Worm (Caenorhabditis elegans): ENCODE results near the gene str-35.

str-35 gene

DNA sequence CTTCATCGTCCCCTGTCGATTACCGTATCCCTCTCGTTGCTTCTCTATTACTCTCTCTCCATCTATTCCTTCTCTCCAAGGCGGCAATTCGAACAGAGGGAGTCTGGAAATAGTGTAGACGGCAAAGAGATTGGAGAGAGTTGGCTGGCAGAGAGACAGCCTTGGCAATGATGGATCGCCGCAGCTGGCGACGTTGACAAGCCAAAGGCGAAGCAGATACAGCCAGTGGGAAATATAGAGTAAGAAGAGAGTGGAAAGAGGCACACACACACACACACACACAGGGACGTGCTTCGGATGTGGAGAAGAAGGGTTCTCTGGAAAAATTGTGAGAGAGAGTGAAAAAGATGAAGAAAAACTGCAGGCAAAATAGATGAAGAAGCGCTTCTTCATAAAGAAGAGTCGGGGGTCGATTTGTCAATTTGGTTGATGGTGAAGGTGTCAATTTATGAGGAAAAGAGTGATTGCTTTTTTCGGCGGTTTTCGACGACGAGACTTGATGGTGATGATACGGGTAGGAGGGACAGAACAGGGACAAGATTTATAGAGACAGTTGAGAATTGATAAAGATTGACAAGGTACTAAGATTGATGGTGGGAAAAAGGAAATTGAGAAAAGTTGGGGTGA lies 33.3 kb downstream of the str-35 start (continued):
- TF ChIP-seq lir-1 (GFP tag; conservative IDR thresholded peaks at IDR 0.05) (no peak), rec-8 (tag; optimal IDR thresholded peaks at IDR 0.05) (no peak), F57C9.4 (tag; optimal IDR thresholded peaks at IDR 0.05) (no peak), nfyb-1 (GFP tag; IDR thresholded peaks at IDR 0.05) (no peak), repo-1 (tag; optimal IDR thresholded peaks at IDR 0.05) (no peak), F37B4.10 (GFP tag; IDR thresholded peaks at IDR 0.05) (no peak), B0336.3 (GFP tag; IDR thresholded peaks at IDR 0.05) (peak; percentile 29; the same call in 1 of the 2 replicates), snpc-1.1 (tag; optimal IDR thresholded peaks at IDR 0.05; ENCODE audit: insufficient read depth) (no peak), hmg-1.2 (GFP tag; IDR thresholded peaks at IDR 0.05) (peak; percentile 31; the same call in 1 of the 2 replicates), ceh-27 (GFP tag; optimal IDR thresholded peaks at IDR 0.05) (no peak), dpl-1 (GFP tag; optimal IDR thresholded peaks at IDR 0.05) (no peak), mes-4 (tag; optimal IDR thresholded peaks at IDR 0.05) (no peak), sptf-2 (GFP tag; optimal IDR thresholded peaks at IDR 0.05) (no peak), ccch-3 (GFP tag; optimal IDR thresholded peaks at IDR 0.05) (no peak), lin-35 (GFP tag; optimal IDR thresholded peaks at IDR 0.05) (peak in 1 of 3 experiments; percentile 9), gei-17 (GFP tag; optimal IDR thresholded peaks at IDR 0.05) (no peak), K11D2.4 (GFP tag; IDR thresholded peaks at IDR 0.05) (peak; percentile 37; the same call in 1 of the 2 replicates), F49E8.2 (tag; optimal IDR thresholded peaks at IDR 0.05; ENCODE audit: insufficient read depth) (no peak), F33H1.4 (GFP tag; IDR thresholded peaks at IDR 0.05) (no peak), bed-2 (GFP tag; IDR thresholded peaks at IDR 0.05) (no peak), ztf-18 (tag; optimal IDR thresholded peaks at IDR 0.05) (no peak), lsl-1 (GFP tag; optimal IDR thresholded peaks at IDR 0.05) (no peak), Y67H2A.10 (GFP tag; conservative IDR thresholded peaks at IDR 0.05) (no peak), F52B5.7 (tag; optimal IDR thresholded peaks at IDR 0.05) (peak; percentile 46), F39B2.1 (GFP tag; IDR thresholded peaks at IDR 0.05) (no peak), dox-1 (GFP tag; IDR thresholded peaks at IDR 0.05) (no peak), ztf-25 (GFP tag; IDR thresholded peaks at IDR 0.05) (no peak), zim-3 (tag; optimal IDR thresholded peaks at IDR 0.05) (no peak), nfya-1 (tag; optimal IDR thresholded peaks at IDR 0.05; ENCODE audit: borderline replicate concordance, insufficient read depth) (no peak)

DNA sequence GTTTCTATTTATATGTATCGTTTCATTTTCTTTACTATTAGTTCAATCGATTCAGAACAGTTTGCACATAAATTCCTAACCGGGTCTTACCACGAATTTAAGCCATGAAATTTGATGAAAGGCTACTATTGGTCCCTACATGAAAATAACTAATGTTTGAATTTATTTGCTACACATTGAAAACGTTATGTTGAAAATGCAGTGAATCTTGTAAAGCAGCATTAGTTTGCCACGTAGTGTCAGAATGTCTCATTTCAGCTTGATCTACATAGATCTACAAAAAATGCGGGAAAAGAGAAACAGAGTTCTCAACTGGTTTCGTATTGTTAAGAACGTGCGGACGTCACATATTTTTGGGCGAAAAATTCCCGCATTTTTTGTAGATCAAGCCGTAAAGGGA lies 34.1 kb downstream of the str-35 start:
- TF ChIP-seq pha-4 (tag; optimal IDR thresholded peaks at IDR 0.05), result no peak
- TF ChIP-seq fkh-3 (tag; optimal IDR thresholded peaks at IDR 0.05), result no peak
- no peak for TF ChIP-seq attf-6 (GFP tag; IDR thresholded peaks at IDR 0.05)
- no peak for TF ChIP-seq rcor-1 (GFP tag; IDR thresholded peaks at IDR 0.05)
- no peak for TF ChIP-seq dpff-1 (tag; optimal IDR thresholded peaks at IDR 0.05)
- TF ChIP-seq madf-3 (GFP tag; IDR thresholded peaks at IDR 0.05), result no peak

DNA sequence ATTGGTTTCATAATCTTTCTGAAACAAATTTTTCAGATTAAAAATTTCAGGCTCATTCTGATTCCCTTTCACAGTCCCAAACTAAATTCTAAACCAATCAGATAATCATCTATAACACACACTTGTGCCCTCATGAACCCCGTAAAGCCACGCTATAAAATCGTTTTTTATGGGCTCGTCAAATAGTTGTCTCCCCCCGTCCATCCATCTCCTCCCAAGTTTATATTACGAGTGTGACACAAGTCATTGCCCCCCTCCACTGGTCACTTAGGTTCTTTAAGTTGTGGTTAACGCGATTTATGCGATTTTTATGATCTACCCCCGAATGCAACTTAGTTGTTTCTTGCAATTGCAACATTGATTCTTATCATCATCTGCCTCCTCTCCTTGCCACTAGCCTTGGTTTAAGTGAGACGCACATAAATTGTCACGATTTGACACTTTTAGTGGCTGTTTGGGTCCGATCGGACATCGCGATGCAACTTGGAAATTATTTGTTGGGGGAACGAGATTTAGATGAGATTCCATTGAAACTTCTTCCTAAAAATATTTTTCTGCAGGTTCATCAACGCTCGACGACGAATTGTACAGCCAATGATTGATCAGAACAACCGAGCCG lies 34.8 kb downstream of the str-35 start:
- TF ChIP-seq somi-1 (GFP tag; optimal IDR thresholded peaks at IDR 0.05), result no peak
- TF ChIP-seq madf-3 (GFP tag; IDR thresholded peaks at IDR 0.05), result no peak
- TF ChIP-seq nhr-179 (tag; optimal IDR thresholded peaks at IDR 0.05), result no peak
- no peak for TF ChIP-seq attf-6 (GFP tag; IDR thresholded peaks at IDR 0.05)
- no peak for TF ChIP-seq ztf-22 (GFP tag; optimal IDR thresholded peaks at IDR 0.05)
- no peak for TF ChIP-seq zim-3 (tag; optimal IDR thresholded peaks at IDR 0.05)
- TF ChIP-seq F10E7.11 (tag; optimal IDR thresholded peaks at IDR 0.05), result no peak
- TF ChIP-seq snpc-3.4 (tag; optimal IDR thresholded peaks at IDR 0.05), result no peak
- no peak for TF ChIP-seq Y67H2A.10 (GFP tag; conservative IDR thresholded peaks at IDR 0.05)
- TF ChIP-seq F39B2.1 (GFP tag; IDR thresholded peaks at IDR 0.05), result no peak
- TF ChIP-seq ccch-3 (GFP tag; optimal IDR thresholded peaks at IDR 0.05), result no peak
- no peak for TF ChIP-seq ceh-100 (GFP tag; IDR thresholded peaks at IDR 0.05)
- no peak for TF ChIP-seq tbx-9 (tag; optimal IDR thresholded peaks at IDR 0.05; ENCODE audit: borderline replicate concordance)
- no peak for TF ChIP-seq dpff-1 (tag; optimal IDR thresholded peaks at IDR 0.05)

Data from whole organism, young adult.